Worm (Caenorhabditis elegans): ENCODE measurements around the gene lipl-1.

- TF ChIP-seq cog-1 (tag; optimal IDR thresholded peaks at IDR 0.05) (no peak), tab-1 (GFP tag; IDR thresholded peaks at IDR 0.05) (no peak), flt-1 (GFP tag; IDR thresholded peaks at IDR 0.05) (no peak), med-1 (GFP tag; optimal IDR thresholded peaks at IDR 0.05; ENCODE audit: insufficient read depth) (no peak), ref-1 (GFP tag; conservative IDR thresholded peaks at IDR 0.05) (no peak), ztf-23 (GFP tag; IDR thresholded peaks at IDR 0.05) (no peak), T22C8.4 (GFP tag; IDR thresholded peaks at IDR 0.05) (no peak), ztf-29 (GFP tag; IDR thresholded peaks at IDR 0.05) (no peak), klf-2 (GFP tag; conservative IDR thresholded peaks at IDR 0.05) (no peak)
These were observed 25.0 kb downstream of the lipl-1 start, which contains the start of gene grl-2 for ce11 chrV:12944775-12945174.
